Fruit fly (Drosophila melanogaster) whole organism: ENCODE data around the gene CG4270.

Source experiments
- CG8478 ChIP-seq: fragments of >200 bp; optimal IDR thresholded peaks from 2 replicates; lab custom pipeline; 2018; ENCODE audit warnings: inconsistent platforms
- Dll ChIP-seq: fragments of >200 bp; optimal IDR thresholded peaks from 2 replicates; lab custom pipeline; 2017
- EcR ChIP-seq, 2 experiments: fragments of >200 bp; optimal IDR thresholded peaks; 2 replicates each; lab custom pipeline; 2017; ENCODE audit warnings: missing biosample characterization in 2 of 2, missing genetic modification characterization in 2 of 2, missing genetic modification reagents in 2 of 2
- pan ChIP-seq: fragments of >200 bp; optimal IDR thresholded peaks from 2 replicates; lab custom pipeline; 2017
- psq ChIP-seq: fragments of >200 bp; optimal IDR thresholded peaks from 2 replicates; lab custom pipeline; 2017
- usp ChIP-seq: fragments of >200 bp; optimal IDR thresholded peaks from 2 replicates; lab custom pipeline; 2017; ENCODE audit warnings: missing biosample characterization, missing genetic modification characterization, mixed read lengths

The CG4270 gene

DNA sequence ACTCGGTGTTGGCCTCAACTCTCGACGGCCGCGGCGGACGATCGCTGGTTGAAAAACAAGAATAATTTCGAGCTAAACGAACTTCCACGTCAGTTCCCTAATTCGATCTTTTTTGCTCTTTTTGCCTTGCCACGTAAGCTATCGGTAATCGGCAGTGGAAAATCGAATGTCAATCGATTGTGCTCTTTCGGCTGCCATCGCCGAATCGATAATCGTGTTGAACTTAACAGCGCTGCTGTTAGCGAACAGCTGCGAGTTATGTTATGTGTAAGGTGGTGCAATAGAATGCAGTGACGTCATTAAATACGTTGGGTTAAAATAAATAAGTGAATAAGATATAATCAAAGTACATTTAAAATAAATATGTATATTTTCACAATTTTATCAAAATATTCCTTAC, 26.5 kb upstream of the CG4270 start, which contains the start of gene Sec24CD:
Gene Sec24CD, minus strand, starts transcription at position 123 of the 400 bp plus-strand sequence.
- TF ChIP-seq pan (lab: Kevin White, UChicago) (no peak), psq (lab: Kevin White, UChicago) (no peak), usp (GFP tag; lab: Kevin White, UChicago) (no peak), EcR (GFP tag; optimal IDR thresholded peaks at IDR 0.05; lab: Kevin White, UChicago) (no peak), Dll (no peak), CG8478 (no peak)

DNA sequence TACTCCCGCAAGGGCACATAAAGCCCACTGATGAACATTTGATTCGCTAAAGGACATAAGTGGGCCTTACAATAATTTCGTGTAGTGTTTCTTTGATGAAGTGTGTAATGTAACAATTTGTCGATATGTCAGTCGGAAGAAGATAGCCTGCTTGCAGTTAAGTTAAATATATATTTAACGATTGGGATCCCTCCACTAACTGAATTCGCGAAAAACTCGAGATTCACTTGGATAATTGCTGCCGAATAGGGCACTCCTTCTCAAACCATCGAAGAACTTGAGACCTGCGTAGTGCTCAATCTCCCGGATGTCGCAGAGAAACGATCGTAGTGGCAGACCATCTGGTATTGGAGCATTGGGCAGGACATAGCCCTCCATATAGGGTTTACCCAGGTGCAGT, 25.1 kb upstream of the CG4270 start, which contains the start of gene Tengl3:
Gene Tengl3, minus strand, starts transcription at position 101 of the 400 bp plus-strand sequence.
- no peak for TF ChIP-seq CG8478
- TF ChIP-seq psq (lab: Kevin White, UChicago): no peak
- no peak for TF ChIP-seq EcR (GFP tag; optimal IDR thresholded peaks at IDR 0.05; lab: Kevin White, UChicago)
- TF ChIP-seq usp (GFP tag; lab: Kevin White, UChicago): no peak
- no peak for TF ChIP-seq pan (lab: Kevin White, UChicago)
- TF ChIP-seq Dll: no peak

DNA sequence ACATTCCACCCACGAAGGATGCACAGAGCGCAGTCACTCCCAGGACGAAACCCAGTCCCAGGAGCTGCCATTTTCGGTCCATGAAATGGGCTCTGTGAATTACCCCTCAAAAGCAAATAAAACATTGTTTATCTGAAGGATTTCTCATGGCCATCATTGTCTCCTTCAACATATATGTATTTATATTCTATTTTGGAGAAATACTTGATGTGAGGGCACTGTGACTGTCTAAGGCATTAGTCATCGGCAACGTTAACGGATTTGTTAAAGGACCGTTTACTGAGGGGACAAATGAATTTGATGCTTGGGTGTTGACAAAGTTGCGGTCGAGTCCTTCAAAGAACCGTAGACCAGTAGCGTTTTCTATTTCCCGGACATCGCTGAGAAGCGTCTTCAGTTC, 24.0 kb upstream of the CG4270 start, which contains the start of gene Tengl2:
Gene Tengl2, minus strand, starts transcription at position 101 of the 400 bp plus-strand sequence.
- TF ChIP-seq Dll: no peak
- TF ChIP-seq pan (lab: Kevin White, UChicago): no peak
- TF ChIP-seq usp (GFP tag; lab: Kevin White, UChicago): no peak
- no peak for TF ChIP-seq psq (lab: Kevin White, UChicago)

DNA sequence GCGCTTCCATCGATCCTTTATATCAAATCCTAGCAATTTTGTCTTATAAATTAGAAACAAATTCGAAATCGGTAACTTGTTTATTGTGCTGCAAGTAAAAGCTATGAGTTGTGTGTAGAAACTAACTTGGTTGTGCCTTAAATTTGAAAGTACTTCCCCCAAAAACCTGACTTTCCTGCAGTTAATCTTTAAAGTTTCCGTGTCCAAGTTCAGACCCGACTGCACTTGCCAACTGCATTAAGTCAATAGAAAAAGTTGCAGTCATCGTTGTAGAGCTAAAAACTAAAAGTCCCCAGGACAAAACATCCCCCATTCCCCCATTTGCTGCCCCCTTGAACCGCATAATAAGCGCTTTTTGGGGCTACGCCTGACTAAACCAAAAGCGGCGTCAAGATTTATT, 22.7 kb upstream of the CG4270 start, which contains the start of gene Tengl1:
Gene Tengl1, minus strand, starts transcription at position 101 of the 400 bp plus-strand sequence.
- TF ChIP-seq pan (lab: Kevin White, UChicago): no peak
- no peak for TF ChIP-seq usp (GFP tag; lab: Kevin White, UChicago)
- no peak for TF ChIP-seq CG8478
- no peak for TF ChIP-seq psq (lab: Kevin White, UChicago)
- no peak for TF ChIP-seq EcR (GFP tag; optimal IDR thresholded peaks at IDR 0.05; lab: Kevin White, UChicago)
- TF ChIP-seq Dll: no peak

DNA sequence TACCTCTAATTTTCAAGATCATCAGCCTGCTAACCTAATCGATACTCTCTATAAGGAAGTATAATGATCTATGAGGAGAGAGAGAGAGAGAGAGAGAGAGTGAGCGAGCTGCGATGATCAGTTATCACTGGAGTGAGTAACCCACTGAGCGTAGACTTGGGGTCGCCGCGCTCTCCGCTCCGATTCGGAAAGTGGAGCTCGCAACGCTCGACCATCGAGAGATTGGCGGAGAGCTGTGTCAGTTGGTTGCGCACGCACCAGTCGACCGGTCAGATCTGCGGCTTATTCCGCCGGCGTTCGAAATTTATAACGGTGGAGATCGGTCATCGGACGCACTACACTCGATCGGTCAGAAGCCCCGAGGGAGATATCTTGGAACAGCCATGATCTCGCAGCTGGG, 21.1 kb upstream of the CG4270 start, which contains the start of gene CG4267:
Gene CG4267, plus strand, starts transcription at position 240 of the 400 bp plus-strand sequence.
- no peak for TF ChIP-seq usp (GFP tag; lab: Kevin White, UChicago)
- peak; percentile 96 for TF ChIP-seq Dll
- TF ChIP-seq pan (lab: Kevin White, UChicago): no peak
- peak in 1 of 2 experiments; percentile 42 for TF ChIP-seq EcR (GFP tag; optimal IDR thresholded peaks at IDR 0.05; lab: Kevin White, UChicago)

DNA sequence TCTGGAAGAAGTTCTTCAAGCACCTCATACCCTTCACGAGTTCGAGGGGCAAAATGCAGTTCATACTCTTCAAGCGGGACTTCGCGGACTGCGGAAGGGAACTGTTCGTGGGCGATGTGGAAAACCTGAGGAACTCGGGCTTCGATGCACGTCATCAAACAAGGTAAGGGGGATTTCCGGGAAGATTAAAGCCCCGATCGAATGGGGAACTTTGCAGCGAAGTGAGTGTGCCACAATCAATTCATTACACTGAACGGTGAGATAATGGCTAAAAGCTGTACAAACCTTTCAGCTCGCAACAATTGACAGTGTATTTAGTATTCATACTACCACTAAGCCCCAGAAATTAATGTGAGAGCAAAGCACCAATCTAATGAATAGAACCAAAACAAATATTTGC, 20.5 kb upstream of the CG4270 start:
- TF ChIP-seq psq (lab: Kevin White, UChicago) (no peak), CG8478 (no peak), usp (GFP tag; lab: Kevin White, UChicago) (no peak), pan (lab: Kevin White, UChicago) (no peak), Dll (no peak), EcR (GFP tag; optimal IDR thresholded peaks at IDR 0.05; lab: Kevin White, UChicago) (no peak)

DNA sequence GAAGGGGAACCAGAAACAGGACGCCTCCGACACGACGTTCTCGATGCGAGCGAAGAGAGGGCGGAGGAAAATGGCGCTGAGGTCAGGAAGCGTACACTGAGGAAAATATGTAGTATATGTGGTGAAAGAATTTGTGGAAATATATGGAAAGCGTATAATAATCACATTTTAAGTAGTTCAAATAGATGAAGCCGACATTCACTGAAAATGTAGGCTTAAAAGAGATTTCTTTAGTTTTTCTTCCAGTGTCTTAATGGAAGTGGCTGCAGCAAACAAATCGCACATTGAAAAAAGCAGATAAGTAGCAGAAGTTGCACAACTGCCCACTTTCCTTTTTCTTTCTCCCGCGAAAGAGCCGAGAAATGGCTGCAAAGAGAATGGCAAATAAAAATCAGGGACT, 13.7 kb upstream of the CG4270 start:
- TF ChIP-seq CG8478: no peak
- no peak for TF ChIP-seq EcR (GFP tag; optimal IDR thresholded peaks at IDR 0.05; lab: Kevin White, UChicago)
- no peak for TF ChIP-seq psq (lab: Kevin White, UChicago)
- TF ChIP-seq pan (lab: Kevin White, UChicago): no peak
- TF ChIP-seq Dll: no peak
- no peak for TF ChIP-seq usp (GFP tag; lab: Kevin White, UChicago)

DNA sequence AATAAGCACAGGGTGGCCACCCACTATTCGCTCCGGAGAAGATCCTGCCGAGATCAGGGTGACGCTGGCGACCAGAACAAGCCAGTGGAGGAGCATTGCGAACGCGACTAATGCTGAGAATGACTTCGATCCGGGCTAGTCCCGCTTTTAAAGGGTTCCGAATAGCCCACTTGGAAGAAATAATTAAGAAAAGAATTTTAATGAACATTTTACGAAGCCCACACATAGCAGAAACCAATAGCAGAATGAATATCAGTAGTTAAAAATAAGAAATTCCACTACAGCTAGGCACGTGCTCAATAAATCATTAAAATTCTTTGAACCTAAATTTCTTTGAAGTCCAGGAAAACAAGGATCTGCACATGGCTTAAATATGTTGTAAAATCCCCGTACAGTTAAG, 12.1 kb upstream of the CG4270 start, which contains the start of gene Ser12:
Gene Ser12, minus strand, starts transcription at position 101 of the 400 bp plus-strand sequence.
- no peak for TF ChIP-seq EcR (GFP tag; optimal IDR thresholded peaks at IDR 0.05; lab: Kevin White, UChicago)
- TF ChIP-seq usp (GFP tag; lab: Kevin White, UChicago): no peak
- TF ChIP-seq pan (lab: Kevin White, UChicago): no peak
- TF ChIP-seq CG8478: no peak
- no peak for TF ChIP-seq psq (lab: Kevin White, UChicago)
- no peak for TF ChIP-seq Dll

DNA sequence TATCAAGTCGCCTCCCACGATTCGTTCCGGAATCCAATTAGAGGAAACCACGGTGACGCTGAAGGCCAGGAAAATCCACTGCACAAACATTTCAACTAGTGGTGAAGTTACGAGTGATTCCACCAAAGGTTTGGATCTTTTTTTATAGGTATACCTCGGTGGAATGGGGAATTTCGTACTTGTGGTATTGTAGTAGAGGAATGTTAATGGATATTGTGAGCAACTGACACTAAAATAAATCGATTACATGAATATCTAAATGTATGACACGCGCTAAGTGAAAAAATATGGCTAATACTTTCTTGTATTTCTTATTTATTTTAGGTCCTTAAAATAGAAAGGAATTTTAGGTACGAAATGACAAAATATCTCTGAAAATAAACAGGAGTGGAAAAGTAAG, 11.0 kb upstream of the CG4270 start, which contains the start of gene CG17239:
Gene CG17239, minus strand, starts transcription at position 101 of the 400 bp plus-strand sequence.
- TF ChIP-seq psq (lab: Kevin White, UChicago): no peak
- TF ChIP-seq Dll: no peak
- no peak for TF ChIP-seq usp (GFP tag; lab: Kevin White, UChicago)
- no peak for TF ChIP-seq pan (lab: Kevin White, UChicago)
- TF ChIP-seq CG8478: no peak
- no peak for TF ChIP-seq EcR (GFP tag; optimal IDR thresholded peaks at IDR 0.05; lab: Kevin White, UChicago)

DNA sequence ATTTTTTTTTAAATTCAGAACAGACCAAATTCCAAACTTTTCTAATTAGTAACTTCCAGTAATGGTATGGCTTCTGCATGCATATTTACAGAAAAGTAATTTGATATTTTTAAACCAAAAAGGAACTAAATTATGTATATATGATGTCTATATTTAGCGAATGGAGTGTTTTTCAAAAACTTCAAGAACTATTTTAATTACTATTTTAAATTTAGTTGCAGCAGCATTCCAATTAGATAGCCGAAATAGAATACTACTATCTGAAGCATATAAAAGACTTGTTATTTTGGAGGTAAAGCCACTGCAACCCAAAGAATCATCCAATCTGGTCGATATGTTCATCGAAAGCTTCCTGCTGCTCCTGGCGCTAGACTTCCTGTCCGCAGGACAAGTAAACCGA, 10.5 kb upstream of the CG4270 start, which contains the start of gene CG17234:
Gene CG17234, plus strand, starts transcription at position 301 of the 400 bp plus-strand sequence.
- TF ChIP-seq EcR (GFP tag; optimal IDR thresholded peaks at IDR 0.05; lab: Kevin White, UChicago) (no peak), pan (lab: Kevin White, UChicago) (no peak), Dll (no peak), CG8478 (no peak), psq (lab: Kevin White, UChicago) (no peak), usp (GFP tag; lab: Kevin White, UChicago) (no peak)

DNA sequence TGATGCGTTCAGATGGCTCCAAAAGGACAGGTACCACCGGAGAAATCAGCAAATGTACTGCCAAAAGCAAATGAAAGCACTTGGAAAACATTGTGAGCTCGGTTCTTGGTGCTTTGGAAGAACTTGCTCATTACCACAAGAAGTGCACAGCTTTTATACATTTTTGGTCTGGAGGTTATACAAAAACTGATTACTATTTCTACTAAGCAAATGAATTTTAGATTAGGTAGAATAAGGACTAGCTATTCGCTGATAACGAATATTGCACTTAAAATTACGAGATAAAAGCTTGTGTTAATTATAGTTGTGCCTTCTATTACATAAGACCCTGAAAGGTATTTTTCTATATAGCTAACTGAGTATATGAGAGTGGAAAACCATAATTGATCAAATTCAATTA, 8.3 kb upstream of the CG4270 start, which contains the start of gene Send1:
Gene Send1, minus strand, starts transcription at position 101 of the 400 bp plus-strand sequence.
- TF ChIP-seq usp (GFP tag; lab: Kevin White, UChicago) (no peak), EcR (GFP tag; optimal IDR thresholded peaks at IDR 0.05; lab: Kevin White, UChicago) (no peak), pan (lab: Kevin White, UChicago) (no peak), Dll (no peak), psq (lab: Kevin White, UChicago) (no peak), CG8478 (no peak)

DNA sequence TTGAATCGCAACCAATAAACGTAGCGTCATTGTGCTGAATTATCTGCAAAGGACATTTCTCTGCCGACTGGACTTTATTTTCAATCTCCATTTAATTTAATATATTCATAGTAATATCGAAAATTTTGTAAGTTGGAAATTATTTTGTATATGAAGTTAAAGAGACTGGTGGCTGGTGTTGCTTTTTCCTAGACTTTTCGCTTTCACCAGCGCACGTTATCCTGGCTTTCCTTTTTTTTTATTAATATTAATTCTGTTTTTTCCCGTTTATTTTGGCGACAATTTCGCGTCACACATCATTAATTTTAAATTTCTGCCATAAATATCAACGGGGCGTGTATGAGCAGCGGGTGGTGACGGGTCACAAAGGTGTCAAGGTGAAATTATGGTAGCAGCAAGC, 2.0 kb downstream of the CG4270 start, which contains the start of gene CG34049:
Gene CG34049, minus strand, starts transcription at position 101 of the 400 bp plus-strand sequence.
- TF ChIP-seq Dll: no peak
